Fruit fly (Drosophila melanogaster) whole organism, embryonic: ENCODE measurements around the gene mRpL4.

Experiments
- Atf6 ChIP-seq: fragments of 200-800 bp; sonication (Bioruptor generic); IDR thresholded peaks from 2 replicates; pipeline ENCODE4 v1.3.6; 2022; ENCODE audit warnings: missing biosample characterization, missing genetic modification characterization
- CG10321 ChIP-seq: fragments of 200-800 bp; sonication (Bioruptor generic); IDR thresholded peaks from 2 replicates; pipeline ENCODE4 v1.3.6; 2022; ENCODE audit warnings: missing biosample characterization, missing genetic modification characterization
- CG10366 ChIP-seq: fragments of 200-800 bp; sonication (Bioruptor generic); IDR thresholded peaks from 2 replicates; pipeline ENCODE4 v1.3.6; 2022; ENCODE audit warnings: missing biosample characterization, missing genetic modification characterization
- CG11085 ChIP-seq: fragments of 200-800 bp; sonication (Bioruptor generic); IDR thresholded peaks from 2 replicates; pipeline ENCODE4 v1.3.6; 2022; ENCODE audit warnings: missing biosample characterization, missing genetic modification characterization
- CG1233 ChIP-seq: fragments of 200-800 bp; sonication (Bioruptor generic); optimal IDR thresholded peaks from 4 replicates; lab custom pipeline; 2018; ENCODE audit warnings: missing biosample characterization, mild to moderate bottlenecking, missing genetic modification characterization
- CG12942 ChIP-seq: fragments of 200-800 bp; sonication (Bioruptor generic); optimal IDR thresholded peaks from 3 replicates; lab custom pipeline; 2016; ENCODE audit warnings: missing biosample characterization, missing genetic modification characterization
- CG13424 ChIP-seq: fragments of 200-800 bp; sonication (Bioruptor generic); optimal IDR thresholded peaks from 2 replicates; lab custom pipeline; 2019; ENCODE audit warnings: missing biosample characterization, mild to moderate bottlenecking, missing genetic modification characterization, moderate library complexity
- CG14014 ChIP-seq: fragments of 200-800 bp; sonication (Bioruptor generic); IDR thresholded peaks from 2 replicates; pipeline ENCODE4 v1.3.6; 2022; ENCODE audit warnings: missing biosample characterization, missing genetic modification characterization
- CG1529 ChIP-seq: fragments of 200-800 bp; sonication (Bioruptor generic); optimal IDR thresholded peaks from 3 replicates; lab custom pipeline; 2018; ENCODE audit warnings: missing biosample characterization, missing genetic modification characterization
- CG1602 ChIP-seq: fragments of 200-800 bp; sonication (Bioruptor generic); optimal IDR thresholded peaks from 3 replicates; lab custom pipeline; 2016; ENCODE audit warnings: missing biosample characterization, missing genetic modification characterization
- CG17568 ChIP-seq: fragments of 200-800 bp; sonication (Bioruptor generic); optimal IDR thresholded peaks from 2 replicates; lab custom pipeline; 2018; ENCODE audit warnings: missing biosample characterization, mild to moderate bottlenecking, missing genetic modification characterization, moderate library complexity
- CG2120 ChIP-seq: fragments of 200-800 bp; sonication (Bioruptor generic); optimal IDR thresholded peaks from 3 replicates; lab custom pipeline; 2016; ENCODE audit warnings: missing biosample characterization, missing genetic modification characterization
- CG2678 ChIP-seq: fragments of 200-800 bp; sonication (Bioruptor generic); optimal IDR thresholded peaks from 3 replicates; lab custom pipeline; 2019; ENCODE audit warnings: missing biosample characterization, mild to moderate bottlenecking, missing genetic modification characterization, moderate library complexity
- CG2875 ChIP-seq: fragments of 200-800 bp; sonication (Bioruptor generic); optimal IDR thresholded peaks from 2 replicates; lab custom pipeline; 2017; ENCODE audit warnings: missing biosample characterization, mild to moderate bottlenecking, missing genetic modification characterization, missing genetic modification reagents
- CG31388 ChIP-seq: fragments of 200-800 bp; sonication (Bioruptor generic); optimal IDR thresholded peaks from 2 replicates; lab custom pipeline; 2016; ENCODE audit warnings: missing biosample characterization, missing genetic modification characterization
- CG3281 ChIP-seq: fragments of 200-800 bp; sonication (Bioruptor generic); optimal IDR thresholded peaks from 3 replicates; lab custom pipeline; 2017; ENCODE audit warnings: missing biosample characterization, mild to moderate bottlenecking, missing genetic modification characterization
- CG33213 ChIP-seq: fragments of 200-800 bp; sonication (Bioruptor generic); optimal IDR thresholded peaks from 3 replicates; lab custom pipeline; 2016; ENCODE audit warnings: missing biosample characterization, missing genetic modification characterization
- CG3407 ChIP-seq: fragments of 200-800 bp; sonication (Bioruptor generic); optimal IDR thresholded peaks from 2 replicates; lab custom pipeline; 2018; ENCODE audit warnings: missing biosample characterization, mild to moderate bottlenecking, missing genetic modification characterization
- CG4282 ChIP-seq: fragments of 200-800 bp; sonication (Bioruptor generic); optimal IDR thresholded peaks from 2 replicates; lab custom pipeline; 2016; ENCODE audit warnings: missing biosample characterization, missing genetic modification characterization
- CG7556 ChIP-seq: fragments of 200-800 bp; sonication (Bioruptor generic); optimal IDR thresholded peaks from 2 replicates; lab custom pipeline; 2017; ENCODE audit warnings: missing biosample characterization, mild to moderate bottlenecking, missing genetic modification characterization
- CG8281 ChIP-seq: fragments of 200-800 bp; sonication (Bioruptor generic); optimal IDR thresholded peaks from 2 replicates; lab custom pipeline; 2018; ENCODE audit warnings: missing biosample characterization, mild to moderate bottlenecking, missing genetic modification characterization, moderate library complexity
- CG9817 ChIP-seq: fragments of 200-800 bp; sonication (Bioruptor generic); optimal IDR thresholded peaks from 2 replicates; lab custom pipeline; 2018; ENCODE audit warnings: missing biosample characterization, mild to moderate bottlenecking, missing genetic modification characterization, moderate library complexity
- CG9876 ChIP-seq: fragments of 200-800 bp; sonication (Bioruptor generic); optimal IDR thresholded peaks from 2 replicates; lab custom pipeline; 2016; ENCODE audit warnings: missing biosample characterization, missing genetic modification characterization
- Camta ChIP-seq: fragments of 200-800 bp; sonication (Bioruptor generic); optimal IDR thresholded peaks from 2 replicates; lab custom pipeline; 2016; ENCODE audit warnings: missing biosample characterization, missing genetic modification characterization
- CoRest ChIP-seq: fragments of 200-800 bp; sonication (Bioruptor generic); optimal IDR thresholded peaks from 3 replicates; lab custom pipeline; 2018; ENCODE audit warnings: missing biosample characterization, mild to moderate bottlenecking, missing genetic modification characterization, moderate library complexity
- D19B ChIP-seq: fragments of 200-800 bp; sonication (Bioruptor generic); optimal IDR thresholded peaks from 2 replicates; lab custom pipeline; 2017; ENCODE audit warnings: missing biosample characterization, mild to moderate bottlenecking, missing genetic modification characterization
- Dad ChIP-seq: fragments of 200-800 bp; sonication (Bioruptor generic); optimal IDR thresholded peaks from 3 replicates; lab custom pipeline; 2016; ENCODE audit warnings: missing biosample characterization, missing genetic modification characterization
- Dbx ChIP-seq: fragments of 200-800 bp; sonication (Bioruptor generic); IDR thresholded peaks from 3 replicates; pipeline ENCODE4 v1.3.6; 2022; ENCODE audit warnings: missing biosample characterization, missing genetic modification characterization
- Doc3 ChIP-seq: fragments of 200-800 bp; sonication (Bioruptor generic); IDR thresholded peaks from 3 replicates; pipeline ENCODE4 v1.3.6; 2022; ENCODE audit warnings: missing biosample characterization, missing genetic modification characterization; ENCODE audit not compliant: partially characterized antibody
- Hsf ChIP-seq: fragments of 200-800 bp; sonication (Bioruptor generic); optimal IDR thresholded peaks from 3 replicates; lab custom pipeline; 2016; ENCODE audit warnings: missing biosample characterization, missing genetic modification characterization
- Nf-YC ChIP-seq: fragments of 200-800 bp; optimal IDR thresholded peaks from 3 replicates; lab custom pipeline; 2019; ENCODE audit warnings: missing biosample characterization, mild to moderate bottlenecking, missing genetic modification characterization, moderate library complexity
- Scr ChIP-seq: fragments of 200-800 bp; sonication (Bioruptor generic); IDR thresholded peaks from 2 replicates; pipeline ENCODE4 v1.3.6; 2022; ENCODE audit warnings: missing biosample characterization, missing genetic modification characterization; ENCODE audit not compliant: partially characterized antibody
- Sry-β ChIP-seq: fragments of 200-800 bp; sonication (Bioruptor generic); optimal IDR thresholded peaks from 2 replicates; lab custom pipeline; 2018; ENCODE audit warnings: missing biosample characterization, mild to moderate bottlenecking, missing genetic modification characterization, moderate library complexity
- Ssrp ChIP-seq: fragments of 200-800 bp; sonication (Bioruptor generic); optimal IDR thresholded peaks from 2 replicates; lab custom pipeline; 2018; ENCODE audit warnings: missing biosample characterization, mild to moderate bottlenecking, missing genetic modification characterization, moderate library complexity
- Vsx1 ChIP-seq: fragments of 200-800 bp; sonication (Bioruptor generic); optimal IDR thresholded peaks from 2 replicates; lab custom pipeline; 2017; ENCODE audit warnings: missing biosample characterization, mild to moderate bottlenecking, missing genetic modification characterization, missing genetic modification reagents
- Xbp1 ChIP-seq: fragments of 200-800 bp; sonication (Bioruptor generic); optimal IDR thresholded peaks from 3 replicates; lab custom pipeline; 2016; ENCODE audit warnings: missing biosample characterization, mild to moderate bottlenecking, missing genetic modification characterization
- br ChIP-seq: fragments of >200 bp; optimal IDR thresholded peaks from 2 replicates; lab custom pipeline; 2017
- corto ChIP-seq: fragments of 200-800 bp; sonication (Bioruptor generic); optimal IDR thresholded peaks from 2 replicates; lab custom pipeline; 2016; ENCODE audit warnings: missing biosample characterization, mild to moderate bottlenecking, missing genetic modification characterization, moderate library complexity
- dati ChIP-seq: fragments of 200-800 bp; sonication (Bioruptor generic); IDR thresholded peaks from 2 replicates; pipeline ENCODE4 v1.3.6; 2022; ENCODE audit warnings: missing biosample characterization, missing genetic modification characterization
- dm ChIP-seq: fragments of 200-800 bp; sonication (Bioruptor generic); optimal IDR thresholded peaks from 3 replicates; lab custom pipeline; 2016; ENCODE audit warnings: missing biosample characterization, missing genetic modification characterization
- dmrt99B ChIP-seq: fragments of 200-800 bp; sonication (Bioruptor generic); optimal IDR thresholded peaks from 2 replicates; lab custom pipeline; 2018; ENCODE audit warnings: missing biosample characterization, mild to moderate bottlenecking, missing genetic modification characterization, moderate library complexity
- gfzf ChIP-seq: fragments of 200-800 bp; sonication (Bioruptor generic); optimal IDR thresholded peaks from 2 replicates; lab custom pipeline; 2016; ENCODE audit warnings: missing biosample characterization, mild to moderate bottlenecking, missing genetic modification characterization, moderate library complexity
- inv ChIP-seq: fragments of 200-800 bp; sonication (Bioruptor generic); IDR thresholded peaks from 2 replicates; pipeline ENCODE4 v1.3.6; 2022; ENCODE audit warnings: missing biosample characterization, missing genetic modification characterization; ENCODE audit not compliant: partially characterized antibody
- jumu ChIP-seq: fragments of 200-800 bp; sonication (Bioruptor generic); optimal IDR thresholded peaks from 3 replicates; lab custom pipeline; 2016; ENCODE audit warnings: missing biosample characterization, missing genetic modification characterization
- lilli ChIP-seq: fragments of 200-800 bp; sonication (Bioruptor generic); optimal IDR thresholded peaks from 3 replicates; lab custom pipeline; 2016; ENCODE audit warnings: missing biosample characterization, missing genetic modification characterization
- pnt ChIP-seq: fragments of 200-800 bp; sonication (Bioruptor generic); optimal IDR thresholded peaks from 3 replicates; lab custom pipeline; 2016; ENCODE audit warnings: missing biosample characterization, missing genetic modification characterization
- repo ChIP-seq: fragments of 200-800 bp; sonication (Bioruptor generic); optimal IDR thresholded peaks from 2 replicates; lab custom pipeline; 2016; ENCODE audit warnings: missing biosample characterization, missing genetic modification characterization
- sd ChIP-seq: fragments of 200-800 bp; sonication (Bioruptor generic); optimal IDR thresholded peaks from 3 replicates; lab custom pipeline; 2018; ENCODE audit warnings: missing biosample characterization, mild to moderate bottlenecking, missing genetic modification characterization, moderate library complexity
- seq ChIP-seq: fragments of 200-800 bp; sonication (Bioruptor generic); IDR thresholded peaks from 2 replicates; pipeline ENCODE4 v1.3.6; 2022; ENCODE audit warnings: missing biosample characterization, missing genetic modification characterization
- sr ChIP-seq: fragments of 200-800 bp; sonication (Bioruptor generic); IDR thresholded peaks from 3 replicates; pipeline ENCODE4 v1.3.6; 2022; ENCODE audit warnings: missing biosample characterization, missing genetic modification characterization
- toy ChIP-seq: fragments of 200-800 bp; sonication (Bioruptor generic); IDR thresholded peaks from 2 replicates; pipeline ENCODE4 v1.3.6; 2022; ENCODE audit warnings: missing biosample characterization, missing genetic modification characterization

Gene mRpL4

DNA sequence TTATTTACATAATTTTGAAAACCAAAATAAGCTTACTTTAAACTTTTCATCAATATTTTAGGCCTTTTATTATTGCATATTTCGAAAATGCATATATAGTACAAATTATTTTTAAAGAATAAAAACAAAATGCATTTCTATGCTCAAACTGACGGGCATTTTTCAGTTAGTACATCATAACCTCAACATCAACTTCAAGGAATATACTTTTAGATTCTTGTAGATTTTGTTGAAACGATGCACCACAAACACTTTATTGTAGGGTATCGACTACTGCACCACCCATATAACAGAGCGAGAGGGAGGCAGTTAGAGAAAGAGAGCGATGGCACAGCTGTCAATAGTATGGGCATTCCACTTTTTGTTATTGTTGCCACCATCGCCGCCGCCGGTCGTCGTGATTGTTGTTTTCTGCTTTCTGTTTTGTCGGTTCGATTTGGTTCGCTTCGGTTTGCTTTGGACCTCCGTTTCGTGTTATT, 49.1 kb downstream of the mRpL4 start (continued):
- TF ChIP-seq Hsf (GFP tag; lab: Kevin White, UChicago) (peak; percentile 92), Scr (GFP tag; lab: Robert Waterston, UW) (no peak), dm (GFP tag; lab: Kevin White, UChicago) (peak; percentile 52), CG10366 (GFP tag; lab: Robert Waterston, UW) (peak; percentile 69), Xbp1 (peak; percentile 96), inv (GFP tag; lab: Robert Waterston, UW) (no peak), CG9876 (GFP tag; lab: Kevin White, UChicago) (peak; percentile 19), toy (GFP tag; lab: Robert Waterston, UW) (no peak), CG3407 (GFP tag; lab: Kevin White, UChicago) (peak; percentile 87), CG2875 (peak; percentile 92), CG17568 (GFP tag; lab: Kevin White, UChicago) (peak; percentile 79), CG13424 (tag; lab: Kevin White, UChicago) (peak; percentile 95), Sry-β (GFP tag; lab: Kevin White, UChicago) (peak; percentile 59), gfzf (GFP tag; lab: Kevin White, UChicago) (no peak), CG12942 (peak; percentile 88), CG2678 (tag; lab: Kevin White, UChicago) (peak; percentile 95), CG2120 (peak; percentile 65), CG10321 (GFP tag; lab: Robert Waterston, UW) (peak; percentile 65), CG14014 (GFP tag; lab: Robert Waterston, UW) (no peak), Dbx (no peak), Atf6 (peak; percentile 66), CG1233 (GFP tag; lab: Kevin White, UChicago) (peak; percentile 88), CoRest (peak; percentile 95), CG7556 (GFP tag; lab: Kevin White, UChicago) (peak; percentile 96), CG3281 (GFP tag; lab: Kevin White, UChicago) (peak; percentile 80), sr (GFP tag; lab: Robert Waterston, UW) (0 out of 3 replicates have a peak, but pooled peaks have one; percentile 6), CG4282 (GFP tag; lab: Kevin White, UChicago) (peak; percentile 30), jumu (GFP tag; lab: Kevin White, UChicago) (peak; percentile 74), CG33213 (GFP tag; lab: Kevin White, UChicago) (peak; percentile 65), D19B (GFP tag; lab: Kevin White, UChicago) (peak; percentile 72), CG31388 (peak; percentile 64), CG1529 (peak; percentile 92), Vsx1 (GFP tag; lab: Kevin White, UChicago) (peak; percentile 85), CG9817 (tag; lab: Kevin White, UChicago) (peak; percentile 79), dmrt99B (tag; lab: Kevin White, UChicago) (peak; percentile 98), seq (GFP tag; lab: Robert Waterston, UW) (peak; percentile 83), br (lab: Kevin White, UChicago) (no peak), sd (tag; lab: Kevin White, UChicago) (peak; percentile 73), pnt (GFP tag; lab: Kevin White, UChicago) (peak; percentile 90), dati (GFP tag; lab: Robert Waterston, UW) (no peak), CG11085 (GFP tag; lab: Robert Waterston, UW) (no peak), Dad (GFP tag; lab: Kevin White, UChicago) (peak; percentile 57), CG8281 (peak; percentile 78), corto (GFP tag; lab: Kevin White, UChicago) (no peak), Camta (peak; percentile 94), Ssrp (tag; lab: Kevin White, UChicago) (peak; percentile 95), Doc3 (GFP tag; lab: Robert Waterston, UW) (no peak), lilli (peak; percentile 88), Nf-YC (tag; lab: Kevin White, UChicago) (peak; percentile 81), CG1602 (GFP tag; lab: Kevin White, UChicago) (peak; percentile 92), repo (GFP tag; lab: Kevin White, UChicago) (peak; percentile 79)
